Worm (Caenorhabditis elegans) whole organism, L2 larva: ENCODE data around the gene tmem-184.

Experiments
- C34F6.9 ChIP-seq: fragments of 150-350 bp; optimal IDR thresholded peaks from 2 replicates; lab custom pipeline; 2014; ENCODE audit warnings: missing biosample characterization, missing genetic modification characterization
- F13H6.1 ChIP-seq: sonication (generic microtip); optimal IDR thresholded peaks from 2 replicates; lab custom pipeline; 2016; ENCODE audit warnings: missing genetic modification characterization, missing compliant biosample characterization
- Y55F3AM.14 ChIP-seq: fragments of 200-800 bp; sonication (Bioruptor generic); optimal IDR thresholded peaks from 2 replicates; lab custom pipeline; 2018; ENCODE audit warnings: mild to moderate bottlenecking, missing genetic modification characterization, missing compliant biosample characterization
- alr-1 ChIP-seq: fragments of 150-350 bp; optimal IDR thresholded peaks from 2 replicates; lab custom pipeline; 2014; ENCODE audit warnings: missing biosample characterization, missing genetic modification characterization
- aly-2 ChIP-seq: fragments of 150-350 bp; optimal IDR thresholded peaks from 2 replicates; lab custom pipeline; 2014; ENCODE audit warnings: missing biosample characterization, missing genetic modification characterization
- ama-1 ChIP-seq: fragments of 150-350 bp; optimal IDR thresholded peaks from 2 replicates; lab custom pipeline; 2018; ENCODE audit warnings: inconsistent platforms
- blmp-1 ChIP-seq: sonication (generic microtip); optimal IDR thresholded peaks from 2 replicates; lab custom pipeline; 2017; ENCODE audit warnings: missing genetic modification characterization, mild to moderate bottlenecking, missing compliant biosample characterization, antibody characterized with exemption, moderate library complexity; ENCODE audit not compliant: insufficient read depth
- ceh-16 ChIP-seq: fragments of 150-350 bp; optimal IDR thresholded peaks from 2 replicates; lab custom pipeline; 2014; ENCODE audit warnings: missing biosample characterization, missing genetic modification characterization
- ceh-82 ChIP-seq: fragments of 150-350 bp; optimal IDR thresholded peaks from 2 replicates; lab custom pipeline; 2014; ENCODE audit warnings: missing biosample characterization, missing genetic modification characterization
- crh-2 ChIP-seq: sonication (generic microtip); optimal IDR thresholded peaks from 2 replicates; lab custom pipeline; 2017; ENCODE audit warnings: missing biosample characterization, missing genetic modification characterization
- egl-27 ChIP-seq: sonication (generic microtip); optimal IDR thresholded peaks from 3 replicates; lab custom pipeline; 2017; ENCODE audit warnings: missing biosample characterization, missing genetic modification reagents, missing genetic modification characterization
- elt-1 ChIP-seq: fragments of 150-350 bp; optimal IDR thresholded peaks from 2 replicates; lab custom pipeline; 2014; ENCODE audit warnings: missing biosample characterization, missing genetic modification characterization
- elt-3 ChIP-seq: sonication (generic microtip); optimal IDR thresholded peaks from 2 replicates; lab custom pipeline; 2017; ENCODE audit warnings: missing biosample characterization, missing genetic modification characterization
- fos-1 ChIP-seq: fragments of 150-350 bp; optimal IDR thresholded peaks from 2 replicates; lab custom pipeline; 2014; ENCODE audit warnings: missing biosample characterization, missing genetic modification characterization
- gmeb-1 ChIP-seq: fragments of 150-350 bp; optimal IDR thresholded peaks from 2 replicates; lab custom pipeline; 2014; ENCODE audit warnings: missing biosample characterization, missing genetic modification characterization
- lin-11 ChIP-seq: fragments of 150-350 bp; sonication (generic microtip); optimal IDR thresholded peaks from 2 replicates; lab custom pipeline; 2014; ENCODE audit warnings: missing biosample characterization, missing genetic modification characterization, inconsistent platforms, mixed read lengths
- lin-13 ChIP-seq: fragments of 150-350 bp; optimal IDR thresholded peaks from 2 replicates; lab custom pipeline; 2014; ENCODE audit warnings: missing biosample characterization, missing genetic modification reagents, missing genetic modification characterization
- lsy-2 ChIP-seq, 2 experiments: fragments of 150-350 bp in 1 of 2; sonication (generic microtip) in 1 of 2; optimal IDR thresholded peaks; 2 replicates each; lab custom pipeline; 2014 to 2017; ENCODE audit warnings: missing biosample characterization in 2 of 2, missing genetic modification characterization in 2 of 2
- mab-5 ChIP-seq: fragments of 150-350 bp; optimal IDR thresholded peaks from 2 replicates; lab custom pipeline; 2014; ENCODE audit warnings: missing biosample characterization, missing genetic modification characterization
- mdl-1 ChIP-seq, 2 experiments: fragments of 150-350 bp in 1 of 2; sonication (generic microtip) in 1 of 2; optimal IDR thresholded peaks; 2 replicates each; lab custom pipeline; 2017; ENCODE audit warnings: missing biosample characterization in 2 of 2, missing genetic modification characterization in 2 of 2
- nhr-11 ChIP-seq: fragments of 150-350 bp; optimal IDR thresholded peaks from 2 replicates; lab custom pipeline; 2014; ENCODE audit warnings: missing biosample characterization, missing genetic modification characterization
- nhr-129 ChIP-seq: fragments of 150-350 bp; optimal IDR thresholded peaks from 2 replicates; lab custom pipeline; 2014; ENCODE audit warnings: missing biosample characterization, missing genetic modification characterization
- nhr-21 ChIP-seq: fragments of 150-350 bp; optimal IDR thresholded peaks from 2 replicates; lab custom pipeline; 2014; ENCODE audit warnings: missing biosample characterization, missing genetic modification characterization
- nhr-23 ChIP-seq: fragments of 150-350 bp; optimal IDR thresholded peaks from 2 replicates; lab custom pipeline; 2014; ENCODE audit warnings: missing biosample characterization, missing genetic modification reagents, missing genetic modification characterization
- nhr-25 ChIP-seq: fragments of 150-350 bp; sonication (generic microtip); optimal IDR thresholded peaks from 3 replicates; lab custom pipeline; 2014; ENCODE audit warnings: missing biosample characterization, missing genetic modification characterization
- nhr-6 ChIP-seq: fragments of 150-350 bp; optimal IDR thresholded peaks from 2 replicates; lab custom pipeline; 2014; ENCODE audit warnings: missing biosample characterization, missing genetic modification characterization
- sem-4 ChIP-seq: fragments of 150-350 bp; optimal IDR thresholded peaks from 2 replicates; lab custom pipeline; 2014; ENCODE audit warnings: missing biosample characterization, missing genetic modification reagents, missing genetic modification characterization
- skn-1 ChIP-seq: sonication (generic microtip); optimal IDR thresholded peaks from 2 replicates; lab custom pipeline; 2017; ENCODE audit warnings: missing biosample characterization, missing genetic modification characterization
- sma-3 ChIP-seq: sonication (generic microtip); optimal IDR thresholded peaks from 2 replicates; lab custom pipeline; 2016; ENCODE audit warnings: missing genetic modification reagents, missing genetic modification characterization, missing compliant biosample characterization
- sma-9 ChIP-seq, 2 experiments: fragments of 150-350 bp in 1 of 2; sonication (generic microtip) in 1 of 2; optimal IDR thresholded peaks; 2 replicates each; lab custom pipeline; 2014 to 2016; ENCODE audit warnings: missing genetic modification characterization in 2 of 2, mild to moderate bottlenecking in 1 of 2, missing biosample characterization in 1 of 2, missing compliant biosample characterization in 1 of 2, missing genetic modification reagents in 1 of 2, moderate library complexity in 1 of 2
- snpc-4 ChIP-seq: fragments of 150-350 bp; optimal IDR thresholded peaks from 2 replicates; lab custom pipeline; 2014; ENCODE audit warnings: missing biosample characterization, missing genetic modification characterization
- unc-39 ChIP-seq: fragments of 150-350 bp; optimal IDR thresholded peaks from 2 replicates; lab custom pipeline; 2014; ENCODE audit warnings: missing biosample characterization, missing genetic modification characterization
- unc-55 ChIP-seq: fragments of 150-350 bp; sonication (generic microtip); optimal IDR thresholded peaks from 3 replicates; lab custom pipeline; 2014; ENCODE audit warnings: missing biosample characterization, missing genetic modification reagents, missing genetic modification characterization
- unc-62 ChIP-seq: fragments of 150-350 bp; optimal IDR thresholded peaks from 2 replicates; lab custom pipeline; 2014; ENCODE audit warnings: missing biosample characterization, missing genetic modification reagents, missing genetic modification characterization
- zag-1 ChIP-seq: fragments of 150-350 bp; optimal IDR thresholded peaks from 2 replicates; lab custom pipeline; 2014; ENCODE audit warnings: missing biosample characterization, missing genetic modification characterization
- ztf-1 ChIP-seq: fragments of 200-800 bp; sonication (Bioruptor generic); conservative IDR thresholded peaks from 2 replicates; pipeline ENCODE4 v1.3.6; 2022; ENCODE audit warnings: missing genetic modification characterization, missing compliant biosample characterization
- ztf-11 ChIP-seq: sonication (generic microtip); optimal IDR thresholded peaks from 2 replicates; lab custom pipeline; 2017; ENCODE audit warnings: missing biosample characterization, missing genetic modification characterization
- ztf-4 ChIP-seq: fragments of 150-350 bp; optimal IDR thresholded peaks from 2 replicates; lab custom pipeline; 2014; ENCODE audit warnings: missing biosample characterization, missing genetic modification characterization

The tmem-184 gene

ce11 chrX:14751911-14752310, 45.2 kb upstream of the tmem-184 start, which contains the start of gene C05G5.3:
Gene C05G5.3 (minus strand): TSS chrX:14752011.
- TF ChIP-seq fos-1 (tag; lab: Kevin White, UChicago) = no peak
- no peak for TF ChIP-seq ztf-11 (tag; lab: Kevin White, UChicago)
- no peak for TF ChIP-seq ztf-1 (GFP tag; lab: Robert Waterston, UW)
- TF ChIP-seq, all 48 proteins: peak for 0

- peak; percentile 26 for TF ChIP-seq Y55F3AM.14 (GFP tag; lab: Kevin White, UChicago)
- TF ChIP-seq mab-5 (tag; lab: Kevin White, UChicago) = peak; percentile 67
- no peak for TF ChIP-seq alr-1 (tag; lab: Kevin White, UChicago)
- TF ChIP-seq elt-1 (tag; lab: Kevin White, UChicago) = no peak
- no peak for TF ChIP-seq aly-2 (tag; lab: Kevin White, UChicago)
- no peak for TF ChIP-seq unc-62
- TF ChIP-seq nhr-11 (tag; lab: Kevin White, UChicago) = no peak
- peak; percentile 75 for TF ChIP-seq gmeb-1 (tag; lab: Kevin White, UChicago)
- peak; percentile 77 for TF ChIP-seq lin-11 (tag; lab: Kevin White, UChicago)
- TF ChIP-seq snpc-4 (tag; lab: Kevin White, UChicago) = peak; percentile 80
- peak; percentile 91 for TF ChIP-seq nhr-25 (tag; lab: Kevin White, UChicago)
- TF ChIP-seq zag-1 = peak; percentile 84
- TF ChIP-seq unc-39 (tag; lab: Kevin White, UChicago) = no peak
- TF ChIP-seq skn-1 (tag; lab: Kevin White, UChicago) = peak; percentile 45
- TF ChIP-seq unc-55 (GFP tag; lab: Kevin White, UChicago) = peak; percentile 96
- peak; percentile 66 for TF ChIP-seq nhr-6 (tag; lab: Kevin White, UChicago)
- no peak for TF ChIP-seq ama-1 (lab: Kevin White, UChicago)
- peak; percentile 85 for TF ChIP-seq nhr-21 (tag; lab: Kevin White, UChicago)
- TF ChIP-seq sem-4 (tag; lab: Kevin White, UChicago) = peak; percentile 82
- peak; percentile 18 for TF ChIP-seq ceh-82
- TF ChIP-seq egl-27 (tag; lab: Kevin White, UChicago) = peak; percentile 82
- peak; percentile 59 for TF ChIP-seq blmp-1 (tag; lab: Kevin White, UChicago)
- no peak for TF ChIP-seq ztf-1 (GFP tag; lab: Robert Waterston, UW)
- TF ChIP-seq fos-1 (tag; lab: Kevin White, UChicago) = peak; percentile 98
- no peak for TF ChIP-seq nhr-23
- peak; percentile 95 for TF ChIP-seq crh-2 (tag; lab: Kevin White, UChicago)
- TF ChIP-seq sma-9 (GFP tag; optimal IDR thresholded peaks at IDR 0.05; lab: Kevin White, UChicago) = peak; percentile 93
- no peak for TF ChIP-seq sma-9 (tag; optimal IDR thresholded peaks at IDR 0.05; lab: Kevin White, UChicago)
- TF ChIP-seq nhr-129 = peak; percentile 90
- peak; percentile 82 for TF ChIP-seq lin-13 (GFP tag; lab: Kevin White, UChicago)
- TF ChIP-seq F13H6.1 (tag; lab: Kevin White, UChicago) = peak; percentile 89
- TF ChIP-seq ztf-11 (tag; lab: Kevin White, UChicago) = peak; percentile 5
- peak; percentile 89 for TF ChIP-seq C34F6.9 (tag; lab: Kevin White, UChicago)
- no peak for TF ChIP-seq elt-3 (tag; lab: Kevin White, UChicago)
- peak; percentile 46 for TF ChIP-seq ceh-16 (tag; lab: Kevin White, UChicago)
- peak; percentile 89 for TF ChIP-seq sma-3 (GFP tag; lab: Kevin White, UChicago)
- TF ChIP-seq ztf-4 = peak; percentile 57
- TF ChIP-seq lsy-2 (tag; optimal IDR thresholded peaks at IDR 0.05; lab: Kevin White, UChicago) = peak; percentile 73 to 92
- peak in 1 of 2 experiments; percentile 81 for TF ChIP-seq mdl-1 (tag; optimal IDR thresholded peaks at IDR 0.05; lab: Kevin White, UChicago)
- TF ChIP-seq, all 48 proteins: peak for 28
Observed at ce11 chrX:14746948-14747347, 40.3 kb upstream of the tmem-184 start, which contains the start of gene C05G5.2. Gene C05G5.2 (plus strand): TSS chrX:14747303.

ce11 chrX:14745218-14745617, 38.6 kb upstream of the tmem-184 start:
- TF ChIP-seq sem-4 (tag; lab: Kevin White, UChicago) (no peak), aly-2 (tag; lab: Kevin White, UChicago) (no peak), egl-27 (tag; lab: Kevin White, UChicago) (no peak), snpc-4 (tag; lab: Kevin White, UChicago) (no peak), Y55F3AM.14 (GFP tag; lab: Kevin White, UChicago) (no peak), fos-1 (tag; lab: Kevin White, UChicago) (no peak)
